Fruit fly (Drosophila melanogaster) whole organism, embryonic: ENCODE measurements around the gene kis.

ENCODE experiments used
- CG10366 ChIP-seq: fragments of 200-800 bp; sonication (Bioruptor generic); IDR thresholded peaks from 2 replicates; pipeline ENCODE4 v1.3.6; 2022; ENCODE audit warnings: missing biosample characterization, missing genetic modification characterization
- CG12104 ChIP-seq: fragments of 200-800 bp; sonication (Bioruptor generic); optimal IDR thresholded peaks from 3 replicates; lab custom pipeline; 2016; ENCODE audit warnings: missing biosample characterization, missing genetic modification characterization
- CG12744 ChIP-seq: fragments of 200-800 bp; sonication (Bioruptor generic); optimal IDR thresholded peaks from 2 replicates; lab custom pipeline; 2016; ENCODE audit warnings: missing biosample characterization, missing genetic modification characterization
- CG12769 ChIP-seq: fragments of 200-800 bp; sonication (Bioruptor generic); optimal IDR thresholded peaks from 2 replicates; lab custom pipeline; 2019; ENCODE audit warnings: missing biosample characterization, mild to moderate bottlenecking, missing genetic modification characterization, moderate library complexity
- CG13424 ChIP-seq: fragments of 200-800 bp; sonication (Bioruptor generic); optimal IDR thresholded peaks from 2 replicates; lab custom pipeline; 2019; ENCODE audit warnings: missing biosample characterization, mild to moderate bottlenecking, missing genetic modification characterization, moderate library complexity
- CG13624 ChIP-seq: fragments of 200-800 bp; sonication (Bioruptor generic); optimal IDR thresholded peaks from 2 replicates; lab custom pipeline; 2016; ENCODE audit warnings: missing biosample characterization, missing genetic modification characterization
- CG14014 ChIP-seq: fragments of 200-800 bp; sonication (Bioruptor generic); IDR thresholded peaks from 2 replicates; pipeline ENCODE4 v1.3.6; 2022; ENCODE audit warnings: missing biosample characterization, missing genetic modification characterization
- CG14965 ChIP-seq: fragments of 200-800 bp; sonication (Bioruptor generic); optimal IDR thresholded peaks from 2 replicates; lab custom pipeline; 2016; ENCODE audit warnings: missing biosample characterization, missing genetic modification characterization, borderline replicate concordance
- CG17186 ChIP-seq: fragments of 200-800 bp; sonication (Bioruptor generic); optimal IDR thresholded peaks from 3 replicates; lab custom pipeline; 2017; ENCODE audit warnings: missing biosample characterization, missing genetic modification reagents, missing genetic modification characterization
- CG17802 ChIP-seq: fragments of 200-800 bp; sonication (Bioruptor generic); optimal IDR thresholded peaks from 2 replicates; lab custom pipeline; 2018; ENCODE audit warnings: missing biosample characterization, mild to moderate bottlenecking, missing genetic modification characterization, moderate library complexity
- CG17829 ChIP-seq: fragments of 200-800 bp; optimal IDR thresholded peaks from 2 replicates; lab custom pipeline; 2019; ENCODE audit warnings: missing biosample characterization, mild to moderate bottlenecking, missing genetic modification characterization, moderate library complexity
- CG18476 ChIP-seq: fragments of 200-800 bp; sonication (Bioruptor generic); optimal IDR thresholded peaks from 2 replicates; lab custom pipeline; 2016; ENCODE audit warnings: missing biosample characterization, mild to moderate bottlenecking, missing genetic modification characterization
- CG18599 ChIP-seq: fragments of 200-800 bp; sonication (Bioruptor generic); optimal IDR thresholded peaks from 3 replicates; lab custom pipeline; 2017; ENCODE audit warnings: missing biosample characterization, missing genetic modification characterization, mild to moderate bottlenecking, moderate library complexity, missing genetic modification reagents
- CG7271 ChIP-seq: fragments of 200-800 bp; sonication (Bioruptor generic); optimal IDR thresholded peaks from 2 replicates; lab custom pipeline; 2018; ENCODE audit warnings: missing biosample characterization, mild to moderate bottlenecking, missing genetic modification characterization, moderate library complexity
- CG8281 ChIP-seq: fragments of 200-800 bp; sonication (Bioruptor generic); optimal IDR thresholded peaks from 2 replicates; lab custom pipeline; 2018; ENCODE audit warnings: missing biosample characterization, mild to moderate bottlenecking, missing genetic modification characterization, moderate library complexity
- CG8765 ChIP-seq: fragments of 200-800 bp; sonication (Bioruptor generic); IDR thresholded peaks from 2 replicates; pipeline ENCODE4 v1.3.6; 2022; ENCODE audit warnings: missing biosample characterization, missing genetic modification characterization
- CG8944 ChIP-seq: fragments of 200-800 bp; sonication (Bioruptor generic); optimal IDR thresholded peaks from 3 replicates; lab custom pipeline; 2016; ENCODE audit warnings: missing biosample characterization, missing genetic modification characterization
- D19B ChIP-seq: fragments of 200-800 bp; sonication (Bioruptor generic); optimal IDR thresholded peaks from 2 replicates; lab custom pipeline; 2017; ENCODE audit warnings: missing biosample characterization, mild to moderate bottlenecking, missing genetic modification characterization
- Gug ChIP-seq: fragments of 200-800 bp; sonication (Bioruptor generic); IDR thresholded peaks from 4 replicates; pipeline ENCODE4 v1.3.6; 2022; ENCODE audit warnings: missing biosample characterization, missing genetic modification characterization
- Hr78 ChIP-seq, 2 experiments: fragments of 200-800 bp in 1 of 2; fragments of >200 bp in 1 of 2; sonication (Bioruptor generic) in 1 of 2; optimal IDR thresholded peaks; 2 replicates each; lab custom pipeline; 2017 to 2019; ENCODE audit warnings: missing biosample characterization in 2 of 2, missing genetic modification characterization in 2 of 2, mild to moderate bottlenecking in 1 of 2, moderate library complexity in 1 of 2
- Jarid2 ChIP-seq: fragments of 200-800 bp; sonication (Bioruptor generic); optimal IDR thresholded peaks from 3 replicates; lab custom pipeline; 2017; ENCODE audit warnings: mild to moderate bottlenecking, missing biosample characterization, missing genetic modification reagents, missing genetic modification characterization
- MTF-1 ChIP-seq: fragments of 200-800 bp; sonication (Bioruptor generic); optimal IDR thresholded peaks from 2 replicates; lab custom pipeline; 2018; ENCODE audit warnings: missing biosample characterization, mild to moderate bottlenecking, missing genetic modification characterization, borderline replicate concordance
- Nf-YC ChIP-seq: fragments of 200-800 bp; optimal IDR thresholded peaks from 3 replicates; lab custom pipeline; 2019; ENCODE audit warnings: missing biosample characterization, mild to moderate bottlenecking, missing genetic modification characterization, moderate library complexity
- Vsx1 ChIP-seq: fragments of 200-800 bp; sonication (Bioruptor generic); optimal IDR thresholded peaks from 2 replicates; lab custom pipeline; 2017; ENCODE audit warnings: missing biosample characterization, mild to moderate bottlenecking, missing genetic modification characterization, missing genetic modification reagents
- Xbp1 ChIP-seq: fragments of 200-800 bp; sonication (Bioruptor generic); optimal IDR thresholded peaks from 3 replicates; lab custom pipeline; 2016; ENCODE audit warnings: missing biosample characterization, mild to moderate bottlenecking, missing genetic modification characterization
- ash1 ChIP-seq: fragments of 200-800 bp; sonication (Bioruptor generic); optimal IDR thresholded peaks from 2 replicates; lab custom pipeline; 2018; ENCODE audit warnings: missing biosample characterization, mild to moderate bottlenecking, missing genetic modification characterization
- btn ChIP-seq: fragments of 200-800 bp; sonication (Bioruptor generic); optimal IDR thresholded peaks from 2 replicates; lab custom pipeline; 2016; ENCODE audit warnings: missing biosample characterization, missing genetic modification characterization
- cad ChIP-seq: fragments of >200 bp; optimal IDR thresholded peaks from 2 replicates; lab custom pipeline; 2017; ENCODE audit warnings: missing biosample characterization, missing genetic modification characterization
- crc ChIP-seq: fragments of 200-800 bp; sonication (Bioruptor generic); optimal IDR thresholded peaks from 2 replicates; lab custom pipeline; 2016; ENCODE audit warnings: missing biosample characterization, missing genetic modification characterization
- dimm ChIP-seq: fragments of 200-800 bp; sonication (Bioruptor generic); IDR thresholded peaks from 2 replicates; pipeline ENCODE4 v1.3.6; 2022; ENCODE audit warnings: missing biosample characterization, missing genetic modification characterization
- dm ChIP-seq: fragments of 200-800 bp; sonication (Bioruptor generic); optimal IDR thresholded peaks from 3 replicates; lab custom pipeline; 2016; ENCODE audit warnings: missing biosample characterization, missing genetic modification characterization
- dysf ChIP-seq: fragments of 200-800 bp; sonication (Bioruptor generic); IDR thresholded peaks from 3 replicates; pipeline ENCODE4 v1.3.6; 2022; ENCODE audit warnings: missing biosample characterization, missing genetic modification characterization
- fru ChIP-seq: fragments of >200 bp; optimal IDR thresholded peaks from 2 replicates; lab custom pipeline; 2017
- grau ChIP-seq: fragments of 200-800 bp; optimal IDR thresholded peaks from 3 replicates; lab custom pipeline; 2019; ENCODE audit warnings: missing biosample characterization, mild to moderate bottlenecking, missing genetic modification characterization, moderate library complexity
- gsb-n ChIP-seq: fragments of 200-800 bp; sonication (Bioruptor generic); optimal IDR thresholded peaks from 3 replicates; lab custom pipeline; 2018; ENCODE audit warnings: missing biosample characterization, mild to moderate bottlenecking, missing genetic modification characterization
- hth ChIP-seq: fragments of >200 bp; optimal IDR thresholded peaks from 2 replicates; lab custom pipeline; 2017; ENCODE audit warnings: inconsistent platforms
- jumu ChIP-seq: fragments of 200-800 bp; sonication (Bioruptor generic); optimal IDR thresholded peaks from 3 replicates; lab custom pipeline; 2016; ENCODE audit warnings: missing biosample characterization, missing genetic modification characterization
- kay ChIP-seq: fragments of 200-800 bp; sonication (Bioruptor generic); optimal IDR thresholded peaks from 2 replicates; lab custom pipeline; 2016; ENCODE audit warnings: missing biosample characterization, missing genetic modification characterization
- klu ChIP-seq: fragments of 200-800 bp; sonication (Bioruptor generic); IDR thresholded peaks from 2 replicates; pipeline ENCODE4 v1.3.6; 2022; ENCODE audit warnings: missing biosample characterization, missing genetic modification characterization
- lov ChIP-seq, 2 experiments: fragments of 200-800 bp in 1 of 2; fragments of >200 bp in 1 of 2; sonication (Bioruptor generic) in 1 of 2; IDR thresholded peaks in 1 of 2; optimal IDR thresholded peaks in 1 of 2; 2 replicates in 1 of 2; 3 replicates in 1 of 2; pipeline versions ENCODE4 v1.3.6 to Lab custom; 2017 to 2022; ENCODE audit warnings: missing biosample characterization in 1 of 2, missing genetic modification characterization in 1 of 2
- mam ChIP-seq: fragments of 200-800 bp; sonication (Bioruptor generic); optimal IDR thresholded peaks from 3 replicates; lab custom pipeline; 2016; ENCODE audit warnings: missing biosample characterization, missing genetic modification characterization
- nerfin-1 ChIP-seq: fragments of 200-800 bp; sonication (Bioruptor generic); optimal IDR thresholded peaks from 3 replicates; lab custom pipeline; 2019; ENCODE audit warnings: missing biosample characterization, mild to moderate bottlenecking, missing genetic modification characterization, moderate library complexity
- pzg ChIP-seq: fragments of 200-800 bp; sonication (Bioruptor generic); optimal IDR thresholded peaks from 3 replicates; lab custom pipeline; 2018; ENCODE audit warnings: missing biosample characterization, mild to moderate bottlenecking, missing genetic modification characterization, moderate library complexity
- repo ChIP-seq: fragments of 200-800 bp; sonication (Bioruptor generic); optimal IDR thresholded peaks from 2 replicates; lab custom pipeline; 2016; ENCODE audit warnings: missing biosample characterization, missing genetic modification characterization
- scrt ChIP-seq: fragments of 200-800 bp; sonication (Bioruptor generic); optimal IDR thresholded peaks from 2 replicates; lab custom pipeline; 2018; ENCODE audit warnings: missing biosample characterization, mild to moderate bottlenecking, missing genetic modification characterization, moderate library complexity
- sob ChIP-seq: fragments of 200-800 bp; sonication (Bioruptor generic); IDR thresholded peaks from 2 replicates; pipeline ENCODE4 v1.3.6; 2022; ENCODE audit warnings: missing biosample characterization, missing genetic modification characterization
- tgo ChIP-seq: fragments of 200-800 bp; sonication (Bioruptor generic); IDR thresholded peaks from 3 replicates; pipeline ENCODE4 v1.3.6; 2022; ENCODE audit warnings: missing biosample characterization, missing genetic modification characterization
- tup ChIP-seq: fragments of 200-800 bp; sonication (Bioruptor generic); optimal IDR thresholded peaks from 2 replicates; lab custom pipeline; 2016; ENCODE audit warnings: missing biosample characterization, mild to moderate bottlenecking, missing genetic modification characterization, moderate library complexity
- zfh1 ChIP-seq: fragments of 200-800 bp; sonication (Bioruptor generic); IDR thresholded peaks from 3 replicates; pipeline ENCODE4 v1.3.6; 2022; ENCODE audit warnings: missing biosample characterization, missing genetic modification characterization

kis gene

DNA sequence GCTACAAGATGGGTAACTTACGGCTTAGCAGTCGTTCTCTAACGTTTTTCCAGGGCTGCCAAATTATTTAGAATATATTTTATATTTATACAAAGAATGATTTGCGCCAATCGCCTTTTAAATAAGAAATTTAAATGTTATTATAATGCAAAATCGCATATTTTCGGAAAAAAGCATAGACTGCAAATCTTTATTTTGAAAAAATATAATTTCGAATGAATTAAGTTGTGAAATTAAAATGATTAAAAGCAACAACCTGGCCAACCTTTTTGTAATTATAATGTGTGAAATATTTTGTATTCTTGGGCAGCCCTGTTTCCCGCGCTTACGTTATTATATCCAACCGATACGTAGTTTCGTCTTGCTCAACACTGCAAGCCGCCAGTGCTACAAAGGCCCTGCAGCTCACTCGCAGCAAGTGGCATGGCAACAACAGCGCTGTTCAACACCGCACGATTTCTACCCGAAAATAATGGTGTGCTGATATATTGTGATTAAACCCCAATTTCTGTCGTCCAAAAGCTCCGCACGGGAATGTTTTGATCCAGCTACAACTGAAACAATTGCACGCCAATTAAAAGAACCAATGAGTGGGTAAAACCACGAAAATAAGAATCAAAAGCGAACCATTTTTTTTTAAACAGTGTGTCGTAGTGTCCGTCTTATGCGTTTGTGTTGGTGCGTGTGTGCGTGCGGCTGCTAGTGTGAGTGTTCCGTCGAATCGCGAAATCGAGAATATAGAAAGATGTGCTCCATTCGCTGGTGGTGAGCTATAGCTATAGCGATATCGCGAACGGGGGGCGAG, 47.1 kb upstream of the kis start, which contains the start of gene Pi3K21B (continued):
- TF ChIP-seq CG13624 (GFP tag; lab: Kevin White, UChicago) (peak; percentile 91), CG8281 (tag; lab: Kevin White, UChicago) (peak; percentile 73), Gug (GFP tag; lab: Robert Waterston, UW) (peak; percentile 82), lov (optimal IDR thresholded peaks at IDR 0.05; lab: Kevin White, UChicago) (no peak), lov (GFP tag; IDR thresholded peaks at IDR 0.05; lab: Robert Waterston, UW) (0 out of 3 replicates have a peak, but pooled peaks have one; percentile 4), CG17802 (peak; percentile 68), hth (no peak), CG14965 (peak; percentile 55), CG17829 (peak; percentile 89), CG12744 (peak; percentile 85), cad (GFP tag; lab: Kevin White, UChicago) (no peak), CG13424 (peak; percentile 93), pzg (peak; percentile 78), CG8944 (GFP tag; lab: Kevin White, UChicago) (peak; percentile 93), CG12104 (GFP tag; lab: Kevin White, UChicago) (peak; percentile 89), Jarid2 (peak; percentile 59), repo (GFP tag; lab: Kevin White, UChicago) (peak; percentile 90), btn (GFP tag; lab: Kevin White, UChicago) (peak; percentile 69), fru (no peak), nerfin-1 (tag; lab: Kevin White, UChicago) (peak; percentile 82), tgo (GFP tag; lab: Robert Waterston, UW) (peak; percentile 84), dimm (peak; percentile 64), kay (GFP tag; lab: Kevin White, UChicago) (peak; percentile 91), sob (GFP tag; lab: Robert Waterston, UW) (peak; percentile 93), ash1 (peak; percentile 69), Nf-YC (tag; lab: Kevin White, UChicago) (peak; percentile 86), CG10366 (GFP tag; lab: Robert Waterston, UW) (peak; percentile 83), mam (GFP tag; lab: Kevin White, UChicago) (peak; percentile 96), zfh1 (GFP tag; lab: Robert Waterston, UW) (peak; percentile 90), klu (GFP tag; lab: Robert Waterston, UW) (peak; percentile 77), grau (tag; lab: Kevin White, UChicago) (peak; percentile 90), jumu (GFP tag; lab: Kevin White, UChicago) (peak; percentile 93), Hr78 (GFP tag; optimal IDR thresholded peaks at IDR 0.05; lab: Kevin White, UChicago) (peak in 1 of 2 experiments; percentile 27), CG17186 (GFP tag; lab: Kevin White, UChicago) (peak; percentile 87), CG18476 (GFP tag; lab: Kevin White, UChicago) (peak; percentile 79), MTF-1 (GFP tag; lab: Kevin White, UChicago) (peak; percentile 35), CG14014 (peak; percentile 84), tup (GFP tag; lab: Kevin White, UChicago) (peak; percentile 90), crc (GFP tag; lab: Kevin White, UChicago) (peak; percentile 77), scrt (GFP tag; lab: Kevin White, UChicago) (peak; percentile 70), D19B (peak; percentile 68), CG7271 (peak; percentile 21), dysf (GFP tag; lab: Robert Waterston, UW) (peak; percentile 89), CG8765 (peak; percentile 59), CG18599 (GFP tag; lab: Kevin White, UChicago) (peak; percentile 92), Xbp1 (GFP tag; lab: Kevin White, UChicago) (peak; percentile 95), CG12769 (peak; percentile 81), Vsx1 (GFP tag; lab: Kevin White, UChicago) (peak; percentile 61), dm (GFP tag; lab: Kevin White, UChicago) (peak; percentile 91), gsb-n (tag; lab: Kevin White, UChicago) (peak; percentile 82)
